Fruit fly (Drosophila melanogaster) whole organism, adult: ENCODE data around the gene CG1421.

Experiments used
- CG11617 ChIP-seq: fragments of 200-800 bp; sonication (Bioruptor generic); optimal IDR thresholded peaks from 2 replicates; lab custom pipeline; 2017; ENCODE audit warnings: mild to moderate bottlenecking, missing biosample characterization, missing genetic modification reagents, missing genetic modification characterization
- CG12768 ChIP-seq: fragments of 200-800 bp; sonication (Bioruptor generic); optimal IDR thresholded peaks from 2 replicates; lab custom pipeline; 2017; ENCODE audit warnings: missing biosample characterization, missing genetic modification characterization, mild to moderate bottlenecking, moderate library complexity, missing genetic modification reagents
- CG14711 ChIP-seq: fragments of 200-800 bp; sonication (Bioruptor generic); optimal IDR thresholded peaks from 2 replicates; lab custom pipeline; 2018; ENCODE audit warnings: missing biosample characterization, mild to moderate bottlenecking, missing genetic modification characterization, moderate library complexity
- CG1620 ChIP-seq: fragments of 200-800 bp; sonication (Bioruptor generic); optimal IDR thresholded peaks from 2 replicates; lab custom pipeline; 2016; ENCODE audit warnings: missing biosample characterization, missing genetic modification characterization
- CG7101 ChIP-seq: fragments of 200-800 bp; sonication (Bioruptor generic); optimal IDR thresholded peaks from 2 replicates; lab custom pipeline; 2018; ENCODE audit warnings: missing biosample characterization, mild to moderate bottlenecking, missing genetic modification characterization, moderate library complexity
- Clk ChIP-seq: fragments of 200-800 bp; sonication (Bioruptor generic); optimal IDR thresholded peaks from 2 replicates; lab custom pipeline; 2017; ENCODE audit warnings: missing biosample characterization, missing genetic modification characterization
- Hr96 ChIP-seq: fragments of 200-800 bp; sonication (Bioruptor generic); optimal IDR thresholded peaks from 2 replicates; lab custom pipeline; 2016; ENCODE audit warnings: missing biosample characterization, missing genetic modification characterization
- Mnt ChIP-seq: fragments of 200-800 bp; sonication (Bioruptor generic); optimal IDR thresholded peaks from 2 replicates; lab custom pipeline; 2016; ENCODE audit warnings: missing biosample characterization, mild to moderate bottlenecking, missing genetic modification characterization
- bab1 ChIP-seq: fragments of 200-800 bp; sonication (Bioruptor generic); optimal IDR thresholded peaks from 3 replicates; lab custom pipeline; 2019; ENCODE audit warnings: missing biosample characterization, mild to moderate bottlenecking, missing genetic modification characterization, moderate library complexity
- cic ChIP-seq: fragments of 200-800 bp; sonication (Bioruptor generic); optimal IDR thresholded peaks from 2 replicates; lab custom pipeline; 2017; ENCODE audit warnings: missing biosample characterization, mild to moderate bottlenecking, missing genetic modification characterization, moderate library complexity
- cnc ChIP-seq, 2 experiments: fragments of >200 bp; optimal IDR thresholded peaks; 2 replicates each; lab custom pipeline; 2017
- pad ChIP-seq: fragments of 200-800 bp; sonication (Bioruptor generic); optimal IDR thresholded peaks from 3 replicates; lab custom pipeline; 2017; ENCODE audit warnings: missing biosample characterization, missing genetic modification characterization, mild to moderate bottlenecking, moderate library complexity, missing genetic modification reagents

dm6 chr2L:21887582-21887981, 15.2 kb upstream of the CG1421 start:
- TF ChIP-seq cnc (optimal IDR thresholded peaks at IDR 0.05; lab: Kevin White, UChicago) (no peak), CG1620 (no peak), CG12768 (GFP tag; lab: Kevin White, UChicago) (no peak), cic (GFP tag; lab: Kevin White, UChicago) (no peak), pad (GFP tag; lab: Kevin White, UChicago) (no peak), CG11617 (GFP tag; lab: Kevin White, UChicago) (no peak), Mnt (GFP tag; lab: Kevin White, UChicago) (no peak), Clk (GFP tag; lab: Kevin White, UChicago) (no peak), CG14711 (tag; lab: Kevin White, UChicago) (no peak), Hr96 (GFP tag; lab: Kevin White, UChicago) (no peak), CG7101 (no peak), bab1 (no peak)
